Worm (Caenorhabditis elegans): Measurements from ENCODE around the gene nhr-34.

DNA sequence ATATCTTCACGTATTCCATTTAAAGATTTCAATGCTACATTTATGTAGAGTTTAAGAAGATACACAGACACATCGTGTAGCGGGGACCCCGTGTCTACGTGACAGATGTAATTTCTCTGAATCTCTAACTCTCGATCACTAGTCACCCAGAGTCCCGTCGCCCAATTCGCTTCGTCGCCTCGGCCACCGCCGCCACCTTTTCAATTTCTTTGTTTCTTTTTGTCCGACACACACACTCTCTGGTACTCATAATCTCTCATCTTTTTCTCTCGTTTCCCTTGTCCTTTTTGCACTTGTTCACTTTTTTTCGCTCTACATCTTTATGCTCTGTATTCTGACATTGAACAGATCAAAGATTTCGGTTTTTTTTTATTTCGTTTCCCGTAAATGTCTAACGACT is 42.9 kb upstream of the nhr-34 start:
- TF ChIP-seq elt-1 (tag; optimal IDR thresholded peaks at IDR 0.05) (no peak), nhr-10 (tag; optimal IDR thresholded peaks at IDR 0.05) (no peak), ceh-82 (tag; optimal IDR thresholded peaks at IDR 0.05) (no peak), mab-5 (tag; optimal IDR thresholded peaks at IDR 0.05) (peak; percentile 5), lin-39 (tag; optimal IDR thresholded peaks at IDR 0.05) (no peak), ama-1 (optimal IDR thresholded peaks at IDR 0.05) (peak; percentile 41), crh-2 (tag; optimal IDR thresholded peaks at IDR 0.05) (peak; percentile 82)
